Fruit fly (Drosophila melanogaster) whole organism, embryonic: ENCODE measurements around the gene CG8675.

Source experiments
- Blimp-1 ChIP-seq: fragments of 200-800 bp; sonication (Bioruptor generic); optimal IDR thresholded peaks from 3 replicates; lab custom pipeline; 2018; ENCODE audit warnings: missing biosample characterization, missing genetic modification characterization, mild to moderate bottlenecking, moderate library complexity, missing genetic modification reagents
- BtbVII ChIP-seq: fragments of 200-800 bp; sonication (Bioruptor generic); optimal IDR thresholded peaks from 3 replicates; lab custom pipeline; 2017; ENCODE audit warnings: missing biosample characterization, mild to moderate bottlenecking, missing genetic modification characterization
- CG1024 ChIP-seq: fragments of 200-800 bp; sonication (Bioruptor generic); IDR thresholded peaks from 2 replicates; pipeline ENCODE4 v1.3.6; 2022; ENCODE audit warnings: missing biosample characterization, missing genetic modification characterization
- CG10366 ChIP-seq: fragments of 200-800 bp; sonication (Bioruptor generic); IDR thresholded peaks from 2 replicates; pipeline ENCODE4 v1.3.6; 2022; ENCODE audit warnings: missing biosample characterization, missing genetic modification characterization
- CG10654 ChIP-seq: fragments of 200-800 bp; sonication (Bioruptor generic); optimal IDR thresholded peaks from 2 replicates; lab custom pipeline; 2016; ENCODE audit warnings: missing biosample characterization, missing genetic modification characterization
- CG10979 ChIP-seq: fragments of 200-800 bp; sonication (Bioruptor generic); optimal IDR thresholded peaks from 2 replicates; lab custom pipeline; 2018; ENCODE audit warnings: missing biosample characterization, mild to moderate bottlenecking, missing genetic modification characterization, moderate library complexity
- CG12071 ChIP-seq: fragments of 200-800 bp; sonication (Bioruptor generic); optimal IDR thresholded peaks from 3 replicates; lab custom pipeline; 2018; ENCODE audit warnings: missing biosample characterization, mild to moderate bottlenecking, missing genetic modification characterization
- CG12104 ChIP-seq: fragments of 200-800 bp; sonication (Bioruptor generic); optimal IDR thresholded peaks from 3 replicates; lab custom pipeline; 2016; ENCODE audit warnings: missing biosample characterization, missing genetic modification characterization
- CG12236 ChIP-seq: fragments of 200-800 bp; sonication (Bioruptor generic); optimal IDR thresholded peaks from 2 replicates; lab custom pipeline; 2016; ENCODE audit warnings: missing biosample characterization, missing genetic modification characterization
- CG12299 ChIP-seq: fragments of 200-800 bp; sonication (Bioruptor generic); optimal IDR thresholded peaks from 2 replicates; lab custom pipeline; 2018; ENCODE audit warnings: missing biosample characterization, mild to moderate bottlenecking, missing genetic modification characterization
- CG14050 ChIP-seq: fragments of 200-800 bp; sonication (Bioruptor generic); IDR thresholded peaks from 3 replicates; pipeline ENCODE4 v1.3.6; 2022; ENCODE audit warnings: missing biosample characterization, missing genetic modification characterization
- CG14710 ChIP-seq: fragments of 200-800 bp; sonication (Bioruptor generic); optimal IDR thresholded peaks from 3 replicates; lab custom pipeline; 2019; ENCODE audit warnings: missing biosample characterization, mild to moderate bottlenecking, missing genetic modification characterization, moderate library complexity
- CG17568 ChIP-seq: fragments of 200-800 bp; sonication (Bioruptor generic); optimal IDR thresholded peaks from 2 replicates; lab custom pipeline; 2018; ENCODE audit warnings: missing biosample characterization, mild to moderate bottlenecking, missing genetic modification characterization, moderate library complexity
- CG2712 ChIP-seq: fragments of 200-800 bp; optimal IDR thresholded peaks from 3 replicates; lab custom pipeline; 2019; ENCODE audit warnings: missing biosample characterization, mild to moderate bottlenecking, missing genetic modification characterization, moderate library complexity
- CG30020 ChIP-seq: fragments of 200-800 bp; optimal IDR thresholded peaks from 2 replicates; lab custom pipeline; 2019; ENCODE audit warnings: missing biosample characterization, mild to moderate bottlenecking, missing genetic modification characterization, moderate library complexity
- CG3163 ChIP-seq: fragments of 200-800 bp; sonication (Bioruptor generic); optimal IDR thresholded peaks from 3 replicates; lab custom pipeline; 2016; ENCODE audit warnings: missing biosample characterization, missing genetic modification characterization
- CG32767 ChIP-seq: fragments of 200-800 bp; sonication (Bioruptor generic); IDR thresholded peaks from 2 replicates; pipeline ENCODE4 v1.3.6; 2022; ENCODE audit warnings: missing biosample characterization, missing genetic modification characterization
- CG34224 ChIP-seq: fragments of 200-800 bp; sonication (Bioruptor generic); IDR thresholded peaks from 3 replicates; pipeline ENCODE4 v1.3.6; 2022; ENCODE audit warnings: missing biosample characterization, missing genetic modification characterization; ENCODE audit not compliant: partially characterized antibody
- CG3847 ChIP-seq: fragments of 200-800 bp; sonication (Bioruptor generic); IDR thresholded peaks from 2 replicates; pipeline ENCODE4 v1.3.6; 2022; ENCODE audit warnings: missing biosample characterization, missing genetic modification characterization
- CG3995 ChIP-seq: fragments of 200-800 bp; sonication (Bioruptor generic); optimal IDR thresholded peaks from 3 replicates; lab custom pipeline; 2016; ENCODE audit warnings: missing biosample characterization, missing genetic modification characterization
- CG4328 ChIP-seq: fragments of 200-800 bp; sonication (Bioruptor generic); optimal IDR thresholded peaks from 3 replicates; lab custom pipeline; 2017; ENCODE audit warnings: missing biosample characterization, missing genetic modification reagents, missing genetic modification characterization
- CG5953 ChIP-seq: fragments of 200-800 bp; sonication (Bioruptor generic); IDR thresholded peaks from 2 replicates; pipeline ENCODE4 v1.3.6; 2022; ENCODE audit warnings: missing biosample characterization, missing genetic modification characterization
- CG6254 ChIP-seq: fragments of 200-800 bp; sonication (Bioruptor generic); optimal IDR thresholded peaks from 3 replicates; lab custom pipeline; 2017; ENCODE audit warnings: mild to moderate bottlenecking, missing biosample characterization, missing genetic modification reagents, missing genetic modification characterization
- CG7745 ChIP-seq: fragments of 200-800 bp; sonication (Bioruptor generic); optimal IDR thresholded peaks from 2 replicates; lab custom pipeline; 2018; ENCODE audit warnings: missing biosample characterization, mild to moderate bottlenecking, missing genetic modification characterization, moderate library complexity
- CG7963 ChIP-seq: fragments of 200-800 bp; sonication (Bioruptor generic); IDR thresholded peaks from 3 replicates; pipeline ENCODE4 v1.3.6; 2022; ENCODE audit warnings: missing biosample characterization, missing genetic modification characterization; ENCODE audit not compliant: partially characterized antibody
- CG7987 ChIP-seq: fragments of 200-800 bp; sonication (Bioruptor generic); optimal IDR thresholded peaks from 2 replicates; lab custom pipeline; 2018; ENCODE audit warnings: missing biosample characterization, mild to moderate bottlenecking, missing genetic modification characterization, moderate library complexity
- CG8359 ChIP-seq: fragments of 200-800 bp; sonication (Bioruptor generic); optimal IDR thresholded peaks from 2 replicates; lab custom pipeline; 2017; ENCODE audit warnings: missing biosample characterization, mild to moderate bottlenecking, missing genetic modification characterization, borderline replicate concordance
- CrebB ChIP-seq: fragments of 200-800 bp; sonication (Bioruptor generic); optimal IDR thresholded peaks from 3 replicates; lab custom pipeline; 2018; ENCODE audit warnings: missing biosample characterization, mild to moderate bottlenecking, missing genetic modification characterization
- Doc3 ChIP-seq: fragments of 200-800 bp; sonication (Bioruptor generic); IDR thresholded peaks from 3 replicates; pipeline ENCODE4 v1.3.6; 2022; ENCODE audit warnings: missing biosample characterization, missing genetic modification characterization; ENCODE audit not compliant: partially characterized antibody
- Ets65A ChIP-seq: fragments of 200-800 bp; sonication (Bioruptor generic); peaks from one replicate; lab custom pipeline; 2016; ENCODE audit warnings: missing biosample characterization, missing genetic modification characterization
- Mad ChIP-seq: fragments of 200-800 bp; sonication (Bioruptor generic); optimal IDR thresholded peaks from 2 replicates; lab custom pipeline; 2016; ENCODE audit warnings: missing biosample characterization, missing genetic modification characterization
- Opbp ChIP-seq: fragments of 200-800 bp; sonication (Bioruptor generic); IDR thresholded peaks from 3 replicates; pipeline ENCODE4 v1.3.6; 2022; ENCODE audit warnings: missing biosample characterization, missing genetic modification characterization; ENCODE audit not compliant: partially characterized antibody
- Sry-β ChIP-seq: fragments of 200-800 bp; sonication (Bioruptor generic); optimal IDR thresholded peaks from 2 replicates; lab custom pipeline; 2018; ENCODE audit warnings: missing biosample characterization, mild to moderate bottlenecking, missing genetic modification characterization, moderate library complexity
- Ssrp ChIP-seq: fragments of 200-800 bp; sonication (Bioruptor generic); optimal IDR thresholded peaks from 2 replicates; lab custom pipeline; 2018; ENCODE audit warnings: missing biosample characterization, mild to moderate bottlenecking, missing genetic modification characterization, moderate library complexity
- ab ChIP-seq: fragments of 200-800 bp; sonication (Bioruptor generic); optimal IDR thresholded peaks from 2 replicates; lab custom pipeline; 2016; ENCODE audit warnings: missing biosample characterization, missing genetic modification characterization
- abd-A ChIP-seq: fragments of 200-800 bp; sonication (Bioruptor generic); optimal IDR thresholded peaks from 3 replicates; lab custom pipeline; 2019; ENCODE audit warnings: missing biosample characterization, mild to moderate bottlenecking, missing genetic modification characterization, moderate library complexity
- amos ChIP-seq: fragments of 200-800 bp; sonication (Bioruptor generic); IDR thresholded peaks from 2 replicates; pipeline ENCODE4 v1.3.6; 2022; ENCODE audit warnings: missing biosample characterization, missing genetic modification characterization; ENCODE audit not compliant: partially characterized antibody
- crp ChIP-seq, 2 experiments: fragments of 200-800 bp; sonication (Bioruptor generic); optimal IDR thresholded peaks; 2 replicates in 1 of 2; 3 replicates in 1 of 2; lab custom pipeline; 2017; ENCODE audit warnings: missing biosample characterization in 2 of 2, missing genetic modification characterization in 2 of 2, mild to moderate bottlenecking in 1 of 2, moderate library complexity in 1 of 2
- dimm ChIP-seq: fragments of 200-800 bp; sonication (Bioruptor generic); IDR thresholded peaks from 2 replicates; pipeline ENCODE4 v1.3.6; 2022; ENCODE audit warnings: missing biosample characterization, missing genetic modification characterization
- ftz-f1 ChIP-seq: fragments of 200-800 bp; sonication (Bioruptor generic); optimal IDR thresholded peaks from 2 replicates; lab custom pipeline; 2016; ENCODE audit warnings: missing biosample characterization, missing genetic modification characterization
- hth ChIP-seq: fragments of >200 bp; optimal IDR thresholded peaks from 2 replicates; lab custom pipeline; 2017; ENCODE audit warnings: inconsistent platforms
- oc ChIP-seq: fragments of 200-800 bp; sonication (Bioruptor generic); optimal IDR thresholded peaks from 2 replicates; lab custom pipeline; 2018; ENCODE audit warnings: missing biosample characterization, mild to moderate bottlenecking, missing genetic modification characterization, moderate library complexity
- pan ChIP-seq, 4 experiments: fragments of >200 bp in 3 of 4; fragments of 200-800 bp in 1 of 4; sonication (Bioruptor generic) in 1 of 4; optimal IDR thresholded peaks in 3 of 4; IDR thresholded peaks in 1 of 4; 2 replicates each; pipeline versions ENCODE4 v1.3.6 to Lab custom; 2017 to 2022; ENCODE audit warnings: missing biosample characterization in 2 of 4, missing genetic modification characterization in 2 of 4, mixed read lengths in 1 of 4
- pfk ChIP-seq: fragments of 200-800 bp; sonication (Bioruptor generic); optimal IDR thresholded peaks from 2 replicates; lab custom pipeline; 2018; ENCODE audit warnings: missing biosample characterization, mild to moderate bottlenecking, missing genetic modification characterization, moderate library complexity
- sens-2 ChIP-seq: fragments of 200-800 bp; sonication (Bioruptor generic); IDR thresholded peaks from 2 replicates; pipeline ENCODE4 v1.3.6; 2022; ENCODE audit warnings: missing biosample characterization, missing genetic modification characterization
- stwl ChIP-seq: fragments of 200-800 bp; sonication (Bioruptor generic); optimal IDR thresholded peaks from 3 replicates; lab custom pipeline; 2018; ENCODE audit warnings: missing biosample characterization, mild to moderate bottlenecking, missing genetic modification characterization, moderate library complexity
- tll ChIP-seq, 2 experiments: fragments of 200-800 bp in 1 of 2; fragments of >200 bp in 1 of 2; sonication (Bioruptor generic) in 1 of 2; optimal IDR thresholded peaks; 2 replicates each; lab custom pipeline; 2017 to 2019; ENCODE audit warnings: missing biosample characterization in 2 of 2, missing genetic modification characterization in 2 of 2, mild to moderate bottlenecking in 1 of 2, moderate library complexity in 1 of 2
- unpg ChIP-seq: fragments of 200-800 bp; sonication (Bioruptor generic); optimal IDR thresholded peaks from 3 replicates; lab custom pipeline; 2018; ENCODE audit warnings: missing biosample characterization, mild to moderate bottlenecking, missing genetic modification characterization, moderate library complexity

The CG8675 gene

dm6 chrX:17297924-17298591, 48.8 kb upstream of the CG8675 start (continued):
- no peak for TF ChIP-seq dimm (GFP tag; lab: Robert Waterston, UW)
- TF ChIP-seq tll (GFP tag; optimal IDR thresholded peaks at IDR 0.05; lab: Kevin White, UChicago): no peak
- no peak for TF ChIP-seq hth (lab: Kevin White, UChicago)
- 0 out of 2 replicates have a peak, but pooled peaks have one; percentile 9 for TF ChIP-seq CG5953 (GFP tag; lab: Robert Waterston, UW)
- TF ChIP-seq unpg: peak; percentile 49
- TF ChIP-seq CG1024 (GFP tag; lab: Robert Waterston, UW): no peak
- no peak for TF ChIP-seq sens-2 (GFP tag; lab: Robert Waterston, UW)
- TF ChIP-seq CG12071 (GFP tag; lab: Kevin White, UChicago): peak; percentile 31
- TF ChIP-seq CG7963: no peak
- no peak for TF ChIP-seq Doc3
- no peak for TF ChIP-seq CG30020 (tag; lab: Kevin White, UChicago)
- no peak for TF ChIP-seq CG12236
- TF ChIP-seq Blimp-1 (GFP tag; lab: Kevin White, UChicago): peak; percentile 42
- TF ChIP-seq stwl (tag; lab: Kevin White, UChicago): peak; percentile 99
- peak; percentile 9 for TF ChIP-seq CG2712 (tag; lab: Kevin White, UChicago)
- TF ChIP-seq CG3163 (GFP tag; lab: Kevin White, UChicago): no peak
- peak; percentile 81 for TF ChIP-seq oc
- TF ChIP-seq abd-A (tag; lab: Kevin White, UChicago): no peak
- no peak for TF ChIP-seq ftz-f1 (GFP tag; lab: Kevin White, UChicago)
- no peak for TF ChIP-seq CG3847
- peak; percentile 40 for TF ChIP-seq Ssrp (tag; lab: Kevin White, UChicago)
- peak; percentile 15 for TF ChIP-seq pfk
- TF ChIP-seq CG12104 (GFP tag; lab: Kevin White, UChicago): no peak
- TF ChIP-seq Opbp (GFP tag; lab: Robert Waterston, UW): no peak
- TF ChIP-seq crp (GFP tag; optimal IDR thresholded peaks at IDR 0.05; lab: Kevin White, UChicago): no peak
- no peak for TF ChIP-seq CG7745 (tag; lab: Kevin White, UChicago)
- no peak for TF ChIP-seq CG7987 (GFP tag; lab: Kevin White, UChicago)
- TF ChIP-seq CG8359: no peak
- no peak for TF ChIP-seq CG32767
- TF ChIP-seq CG34224 (GFP tag; lab: Robert Waterston, UW): no peak
- no peak for TF ChIP-seq pan (optimal IDR thresholded peaks at IDR 0.05; lab: Kevin White, UChicago)
- peak in 1 of 2 experiments; percentile 38 for TF ChIP-seq pan (GFP tag; optimal IDR thresholded peaks at IDR 0.05 in 1 of 2, IDR thresholded peaks at IDR 0.05 in 1 of 2)
- TF ChIP-seq CG17568 (GFP tag; lab: Kevin White, UChicago): no peak
- TF ChIP-seq Mad (GFP tag; lab: Kevin White, UChicago): no peak
- TF ChIP-seq CG3995: no peak
- no peak for TF ChIP-seq CG14050 (GFP tag; lab: Robert Waterston, UW)
- TF ChIP-seq amos: no peak
- TF ChIP-seq CrebB (tag; lab: Kevin White, UChicago): no peak
- no peak for TF ChIP-seq ab (GFP tag; lab: Kevin White, UChicago)
- TF ChIP-seq CG10366 (GFP tag; lab: Robert Waterston, UW): 0 out of 2 replicates have a peak, but pooled peaks have one; percentile 34
- peak; percentile 73 for TF ChIP-seq Ets65A
- TF ChIP-seq CG10654 (GFP tag; lab: Kevin White, UChicago): no peak
- TF ChIP-seq CG14710: peak; percentile 77
- no peak for TF ChIP-seq BtbVII (GFP tag; lab: Kevin White, UChicago)
- TF ChIP-seq CG12299 (tag; lab: Kevin White, UChicago): no peak
- peak; percentile 42 for TF ChIP-seq CG10979 (tag; lab: Kevin White, UChicago)
- TF ChIP-seq CG6254 (GFP tag; lab: Kevin White, UChicago): peak; percentile 48
- TF ChIP-seq Sry-β (GFP tag; lab: Kevin White, UChicago): no peak
- TF ChIP-seq CG4328 (GFP tag; lab: Kevin White, UChicago): no peak
